Worm (Caenorhabditis elegans) whole organism, L3 larva: ENCODE measurements around the gene osm-9.

Source experiments
- egl-27 ChIP-seq: sonication (generic microtip); optimal IDR thresholded peaks from 4 replicates; lab custom pipeline; 2017; ENCODE audit warnings: missing biosample characterization, missing genetic modification reagents, missing genetic modification characterization
- egl-5 ChIP-seq: fragments of 150-350 bp; optimal IDR thresholded peaks from 2 replicates; lab custom pipeline; 2017; ENCODE audit warnings: missing biosample characterization, missing genetic modification reagents, missing genetic modification characterization, inconsistent platforms
- elt-1 ChIP-seq: fragments of 150-350 bp; optimal IDR thresholded peaks from 2 replicates; lab custom pipeline; 2014; ENCODE audit warnings: missing biosample characterization, missing genetic modification characterization
- elt-2 ChIP-seq: sonication (generic microtip); optimal IDR thresholded peaks from 2 replicates; lab custom pipeline; 2016; ENCODE audit warnings: missing genetic modification reagents, mild to moderate bottlenecking, missing genetic modification characterization, missing compliant biosample characterization
- fkh-10 ChIP-seq: sonication (generic microtip); optimal IDR thresholded peaks from 2 replicates; lab custom pipeline; 2017; ENCODE audit warnings: missing biosample characterization, missing genetic modification reagents, missing genetic modification characterization
- jun-1 ChIP-seq: fragments of 150-350 bp; optimal IDR thresholded peaks from 2 replicates; lab custom pipeline; 2014; ENCODE audit warnings: missing biosample characterization, missing genetic modification reagents, missing genetic modification characterization
- lin-39 ChIP-seq: fragments of 150-350 bp; optimal IDR thresholded peaks from 2 replicates; lab custom pipeline; 2018; ENCODE audit warnings: missing biosample characterization, missing genetic modification reagents, missing genetic modification characterization
- nhr-25 ChIP-seq: sonication (generic microtip); optimal IDR thresholded peaks from 2 replicates; lab custom pipeline; 2017; ENCODE audit warnings: missing biosample characterization, missing genetic modification characterization
- nhr-76 ChIP-seq: fragments of 150-350 bp; sonication (generic microtip); optimal IDR thresholded peaks from 5 replicates; lab custom pipeline; 2014; ENCODE audit warnings: missing biosample characterization, missing genetic modification characterization
- nhr-77 ChIP-seq: fragments of 150-350 bp; optimal IDR thresholded peaks from 2 replicates; lab custom pipeline; 2014; ENCODE audit warnings: missing biosample characterization, missing genetic modification characterization
- snpc-4 ChIP-seq: fragments of 150-350 bp; optimal IDR thresholded peaks from 2 replicates; lab custom pipeline; 2014; ENCODE audit warnings: missing biosample characterization, missing genetic modification characterization

DNA sequence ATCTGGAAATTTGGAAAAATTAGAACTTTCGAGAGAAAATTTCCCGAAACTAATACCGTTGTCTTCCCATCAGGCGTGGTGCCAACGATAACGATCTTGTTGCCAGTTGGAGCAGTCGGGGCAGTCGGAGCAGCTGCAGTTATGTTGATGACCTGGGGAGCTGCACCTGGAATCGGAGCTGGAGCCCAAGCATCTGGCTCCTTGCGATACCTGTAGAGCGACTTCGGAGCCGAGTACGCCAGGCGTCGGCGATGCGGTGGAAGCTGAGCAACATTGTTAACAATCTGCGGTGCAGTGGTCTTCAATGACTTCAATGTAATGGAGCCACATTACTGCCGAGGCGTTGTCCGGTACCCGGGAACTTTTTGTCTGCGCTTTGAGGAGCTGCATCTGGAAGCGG, 44.6 kb upstream of the osm-9 start:
- TF ChIP-seq snpc-4 = no peak
- TF ChIP-seq lin-39 (tag; lab: Kevin White, UChicago) = no peak
- no peak for TF ChIP-seq elt-1 (tag; lab: Kevin White, UChicago)
- TF ChIP-seq nhr-77 (tag; lab: Kevin White, UChicago) = no peak
- TF ChIP-seq egl-5 (tag; lab: Kevin White, UChicago) = no peak
- TF ChIP-seq nhr-25 (tag; lab: Kevin White, UChicago) = no peak
- no peak for TF ChIP-seq nhr-76 (tag; lab: Kevin White, UChicago)
- TF ChIP-seq elt-2 (tag; lab: Kevin White, UChicago) = no peak
- TF ChIP-seq fkh-10 (GFP tag; lab: Kevin White, UChicago) = no peak
- TF ChIP-seq jun-1 (tag; lab: Kevin White, UChicago) = no peak
- no peak for TF ChIP-seq egl-27 (tag; lab: Kevin White, UChicago)
